Fruit fly (Drosophila melanogaster): ENCODE measurements around the gene Acbp4.

Acbp4 gene

DNA sequence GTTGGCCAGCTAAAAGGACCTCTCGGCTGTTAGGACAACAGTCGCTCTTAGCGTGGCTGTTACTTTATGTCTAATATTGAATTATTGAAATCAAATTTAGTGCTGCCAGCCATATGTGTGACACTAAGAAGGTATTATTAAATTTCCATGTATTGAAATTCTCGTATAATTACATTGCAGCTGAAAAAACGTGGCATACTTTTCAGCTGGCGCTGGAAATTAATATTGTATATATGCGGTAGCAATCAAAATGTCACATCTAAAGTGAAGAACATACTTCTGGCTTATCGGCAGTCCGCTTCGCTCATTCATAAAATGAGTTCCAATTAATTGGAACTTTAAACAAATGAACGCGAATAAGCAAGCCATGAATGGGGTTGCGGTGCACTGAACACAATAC lies 45.9 kb downstream of the Acbp4 start:
- TF ChIP-seq Dif (GFP tag; optimal IDR thresholded peaks at IDR 0.05; ENCODE audit: partially characterized antibody) (no peak), br (GFP tag; optimal IDR thresholded peaks at IDR 0.05) (no peak), lola (GFP tag; optimal IDR thresholded peaks at IDR 0.05) (no peak), Abd-B (GFP tag; optimal IDR thresholded peaks at IDR 0.05) (no peak)
